Worm (Caenorhabditis elegans) whole organism, L4 larva: ENCODE measurements around the gene lin-15B.

Experiments used
- F10B5.3 ChIP-seq: sonication (generic microtip); optimal IDR thresholded peaks from 2 replicates; lab custom pipeline; 2016; ENCODE audit warnings: mild to moderate bottlenecking, missing genetic modification characterization, missing compliant biosample characterization
- F37D6.2 ChIP-seq: sonication (generic microtip); optimal IDR thresholded peaks from 2 replicates; lab custom pipeline; 2016; ENCODE audit warnings: mild to moderate bottlenecking, missing genetic modification characterization, missing compliant biosample characterization
- F44E2.7 ChIP-seq: fragments of 200-800 bp; sonication (Bioruptor generic); IDR thresholded peaks from 2 replicates; pipeline ENCODE4 v2.1.2; 2022; ENCODE audit warnings: missing genetic modification characterization, missing compliant biosample characterization
- T20F7.1 ChIP-seq: fragments of 200-800 bp; sonication (Bioruptor generic); optimal IDR thresholded peaks from 2 replicates; lab custom pipeline; 2018; ENCODE audit warnings: mild to moderate bottlenecking, missing genetic modification characterization, missing compliant biosample characterization
- T26A8.4 ChIP-seq: fragments of 200-800 bp; sonication (Bioruptor generic); IDR thresholded peaks from 2 replicates; pipeline ENCODE4 v1.3.6; 2022; ENCODE audit warnings: missing genetic modification characterization, missing compliant biosample characterization
- Y105C5A.15 ChIP-seq: fragments of 200-800 bp; sonication (Bioruptor generic); IDR thresholded peaks from 2 replicates; pipeline ENCODE4 v1.3.6; 2022; ENCODE audit warnings: missing genetic modification characterization, missing compliant biosample characterization
- aly-2 ChIP-seq: sonication (generic microtip); optimal IDR thresholded peaks from 2 replicates; lab custom pipeline; 2018; ENCODE audit warnings: missing biosample characterization, missing genetic modification characterization
- attf-4 ChIP-seq: sonication (generic microtip); optimal IDR thresholded peaks from 3 replicates; lab custom pipeline; 2017; ENCODE audit warnings: missing biosample characterization, missing genetic modification characterization
- ceh-44 ChIP-seq: fragments of 200-800 bp; sonication (Bioruptor generic); IDR thresholded peaks from 2 replicates; pipeline ENCODE4 v1.3.6; 2022; ENCODE audit warnings: missing genetic modification reagents, missing genetic modification characterization, missing compliant biosample characterization
- ceh-62 ChIP-seq: sonication (generic microtip); optimal IDR thresholded peaks from 2 replicates; lab custom pipeline; 2017; ENCODE audit warnings: missing biosample characterization, missing genetic modification characterization
- ces-1 ChIP-seq: fragments of 150-350 bp; sonication (generic microtip); optimal IDR thresholded peaks from 4 replicates; lab custom pipeline; 2014; ENCODE audit warnings: missing biosample characterization, missing genetic modification reagents, missing genetic modification characterization
- ctbp-1 ChIP-seq: fragments of 200-800 bp; sonication (Bioruptor generic); IDR thresholded peaks from 2 replicates; pipeline ENCODE4 v1.3.6; 2022; ENCODE audit warnings: missing genetic modification reagents, missing genetic modification characterization, missing compliant biosample characterization
- daf-12 ChIP-seq: fragments of 150-350 bp; optimal IDR thresholded peaks from 2 replicates; lab custom pipeline; 2014; ENCODE audit warnings: missing biosample characterization, missing genetic modification reagents, missing genetic modification characterization
- daf-16 ChIP-seq, 3 experiments: sonication (generic microtip); optimal IDR thresholded peaks; 2 replicates each; lab custom pipeline; 2016 to 2017; ENCODE audit warnings: missing genetic modification characterization in 3 of 3, missing genetic modification reagents in 3 of 3, mild to moderate bottlenecking in 2 of 3, missing compliant biosample characterization in 2 of 3, missing biosample characterization in 1 of 3, moderate library complexity in 1 of 3
- daf-8 ChIP-seq: fragments of 200-800 bp; sonication (Bioruptor generic); IDR thresholded peaks from 2 replicates; pipeline ENCODE4 v1.3.6; 2022; ENCODE audit warnings: missing genetic modification characterization, missing compliant biosample characterization
- dmd-8 ChIP-seq: fragments of 200-800 bp; sonication (Bioruptor generic); IDR thresholded peaks from 2 replicates; pipeline ENCODE4 v1.3.6; 2022; ENCODE audit warnings: missing genetic modification characterization, missing compliant biosample characterization
- dmd-9 ChIP-seq: fragments of 200-800 bp; sonication (Bioruptor generic); IDR thresholded peaks from 2 replicates; pipeline ENCODE4 v1.3.6; 2022; ENCODE audit warnings: missing genetic modification reagents, missing genetic modification characterization, missing compliant biosample characterization
- duxl-1 ChIP-seq: sonication (generic microtip); optimal IDR thresholded peaks from 2 replicates; lab custom pipeline; 2016; ENCODE audit warnings: mild to moderate bottlenecking, missing genetic modification characterization, moderate library complexity, missing compliant biosample characterization; ENCODE audit not compliant: poor library complexity
- egl-43 ChIP-seq: fragments of 200-800 bp; sonication (Bioruptor generic); IDR thresholded peaks from 2 replicates; pipeline ENCODE4 v1.3.6; 2022; ENCODE audit warnings: missing genetic modification reagents, missing genetic modification characterization, missing compliant biosample characterization
- fkh-10 ChIP-seq: fragments of 150-350 bp; optimal IDR thresholded peaks from 2 replicates; lab custom pipeline; 2014; ENCODE audit warnings: missing biosample characterization, missing genetic modification reagents, missing genetic modification characterization
- fos-1 ChIP-seq: fragments of 150-350 bp; optimal IDR thresholded peaks from 2 replicates; lab custom pipeline; 2014; ENCODE audit warnings: missing biosample characterization, missing genetic modification characterization
- hlh-11 ChIP-seq: fragments of 200-800 bp; sonication (Bioruptor generic); optimal IDR thresholded peaks from 2 replicates; lab custom pipeline; 2018; ENCODE audit warnings: mild to moderate bottlenecking, missing genetic modification characterization, missing compliant biosample characterization
- hmg-1.1 ChIP-seq: fragments of 200-800 bp; sonication (Bioruptor generic); IDR thresholded peaks from 2 replicates; pipeline ENCODE4 v1.3.6; 2022; ENCODE audit warnings: missing genetic modification reagents, missing genetic modification characterization, missing compliant biosample characterization
- jun-1 ChIP-seq: fragments of 150-350 bp; optimal IDR thresholded peaks from 2 replicates; lab custom pipeline; 2014; ENCODE audit warnings: missing biosample characterization, missing genetic modification reagents, missing genetic modification characterization
- lir-3 ChIP-seq: sonication (generic microtip); optimal IDR thresholded peaks from 2 replicates; lab custom pipeline; 2016; ENCODE audit warnings: mild to moderate bottlenecking, missing genetic modification characterization, missing compliant biosample characterization
- mdl-1 ChIP-seq, 2 experiments: fragments of 150-350 bp in 1 of 2; sonication (generic microtip) in 1 of 2; optimal IDR thresholded peaks; 2 replicates each; lab custom pipeline; 2014 to 2017; ENCODE audit warnings: missing biosample characterization in 2 of 2, missing genetic modification characterization in 2 of 2
- mdt-29 ChIP-seq: fragments of 200-800 bp; sonication (Bioruptor generic); IDR thresholded peaks from 2 replicates; pipeline ENCODE4 v1.3.6; 2022; ENCODE audit warnings: missing genetic modification reagents, missing genetic modification characterization, missing compliant biosample characterization
- mep-1 ChIP-seq: fragments of 150-350 bp; sonication (generic microtip); optimal IDR thresholded peaks from 3 replicates; lab custom pipeline; 2014; ENCODE audit warnings: missing biosample characterization, missing genetic modification characterization
- mxl-2 ChIP-seq: fragments of 200-800 bp; sonication (Bioruptor generic); conservative IDR thresholded peaks from 2 replicates; pipeline ENCODE4 v1.3.6; 2022; ENCODE audit warnings: missing genetic modification reagents, missing genetic modification characterization, missing compliant biosample characterization
- nhr-237 ChIP-seq: sonication (generic microtip); optimal IDR thresholded peaks from 2 replicates; lab custom pipeline; 2017; ENCODE audit warnings: missing biosample characterization, missing genetic modification characterization
- nhr-25 ChIP-seq: sonication (generic microtip); optimal IDR thresholded peaks from 2 replicates; lab custom pipeline; 2017; ENCODE audit warnings: missing genetic modification characterization, mild to moderate bottlenecking, missing compliant biosample characterization, antibody characterized with exemption, moderate library complexity, borderline replicate concordance; ENCODE audit not compliant: insufficient read depth
- nhr-28 ChIP-seq: fragments of 150-350 bp; optimal IDR thresholded peaks from 2 replicates; lab custom pipeline; 2014; ENCODE audit warnings: missing biosample characterization, missing genetic modification characterization
- nhr-41 ChIP-seq: fragments of 200-800 bp; sonication (Bioruptor generic); IDR thresholded peaks from 2 replicates; pipeline ENCODE4 v1.3.6; 2022; ENCODE audit warnings: missing genetic modification reagents, missing genetic modification characterization, missing compliant biosample characterization
- nhr-48 ChIP-seq: sonication (generic microtip); optimal IDR thresholded peaks from 2 replicates; lab custom pipeline; 2016; ENCODE audit warnings: mild to moderate bottlenecking, missing genetic modification characterization, missing compliant biosample characterization
- nhr-76 ChIP-seq: fragments of 150-350 bp; optimal IDR thresholded peaks from 2 replicates; lab custom pipeline; 2014; ENCODE audit warnings: missing biosample characterization, missing genetic modification characterization
- nhr-77 ChIP-seq: fragments of 150-350 bp; optimal IDR thresholded peaks from 2 replicates; lab custom pipeline; 2014; ENCODE audit warnings: missing biosample characterization, missing genetic modification characterization
- pha-4 ChIP-seq, 2 experiments: fragments of 150-350 bp in 1 of 2; fragments of 200-800 bp in 1 of 2; sonication (Bioruptor generic) in 1 of 2; IDR thresholded peaks in 1 of 2; optimal IDR thresholded peaks in 1 of 2; 2 replicates each; pipeline versions ENCODE4 v1.3.6 to Lab custom; 2014 to 2022; ENCODE audit warnings: missing genetic modification characterization in 2 of 2, missing genetic modification reagents in 2 of 2, missing biosample characterization in 1 of 2, missing compliant biosample characterization in 1 of 2
- php-3 ChIP-seq: fragments of 200-800 bp; sonication (Bioruptor generic); IDR thresholded peaks from 2 replicates; pipeline ENCODE4 v1.3.6; 2022; ENCODE audit warnings: missing genetic modification reagents, missing genetic modification characterization, missing compliant biosample characterization
- pqm-1 ChIP-seq: sonication (generic microtip); optimal IDR thresholded peaks from 2 replicates; lab custom pipeline; 2017; ENCODE audit warnings: missing biosample characterization, missing genetic modification characterization
- saeg-2 ChIP-seq: fragments of 200-800 bp; sonication (Bioruptor generic); IDR thresholded peaks from 2 replicates; pipeline ENCODE4 v1.3.6; 2022; ENCODE audit warnings: missing genetic modification reagents, missing genetic modification characterization, missing compliant biosample characterization
- skn-1 ChIP-seq: fragments of 150-350 bp; optimal IDR thresholded peaks from 2 replicates; lab custom pipeline; 2014; ENCODE audit warnings: missing biosample characterization, missing genetic modification characterization
- spr-1 ChIP-seq: sonication (generic microtip); optimal IDR thresholded peaks from 2 replicates; lab custom pipeline; 2016; ENCODE audit warnings: mild to moderate bottlenecking, missing genetic modification characterization, missing compliant biosample characterization
- tag-97 ChIP-seq: fragments of 200-800 bp; sonication (Bioruptor generic); IDR thresholded peaks from 2 replicates; pipeline ENCODE4 v1.3.6; 2022; ENCODE audit warnings: missing genetic modification characterization, missing compliant biosample characterization
- tra-1 ChIP-seq: fragments of 200-800 bp; sonication (Bioruptor generic); IDR thresholded peaks from 2 replicates; pipeline ENCODE4 v1.3.6; 2022; ENCODE audit warnings: missing genetic modification reagents, missing genetic modification characterization, missing compliant biosample characterization
- unc-130 ChIP-seq: sonication (generic microtip); optimal IDR thresholded peaks from 2 replicates; lab custom pipeline; 2016; ENCODE audit warnings: missing genetic modification reagents, missing genetic modification characterization, missing compliant biosample characterization
- unc-39 ChIP-seq: sonication (generic microtip); optimal IDR thresholded peaks from 2 replicates; lab custom pipeline; 2017; ENCODE audit warnings: missing biosample characterization, missing genetic modification characterization
- vab-7 ChIP-seq: fragments of 200-800 bp; sonication (Bioruptor generic); IDR thresholded peaks from 2 replicates; pipeline ENCODE4 v1.3.6; 2022; ENCODE audit warnings: missing genetic modification reagents, missing genetic modification characterization, missing compliant biosample characterization
- zfp-2 ChIP-seq: sonication (generic microtip); optimal IDR thresholded peaks from 2 replicates; lab custom pipeline; 2016; ENCODE audit warnings: mild to moderate bottlenecking, missing genetic modification characterization, missing compliant biosample characterization
- zfp-3 ChIP-seq: fragments of 200-800 bp; sonication (Bioruptor generic); conservative IDR thresholded peaks from 2 replicates; pipeline ENCODE4 v1.3.6; 2022; ENCODE audit warnings: missing genetic modification reagents, missing genetic modification characterization, missing compliant biosample characterization
- ztf-11 ChIP-seq: fragments of 150-350 bp; optimal IDR thresholded peaks from 2 replicates; lab custom pipeline; 2014; ENCODE audit warnings: missing biosample characterization, missing genetic modification characterization
- ztf-7 ChIP-seq: fragments of 150-350 bp; optimal IDR thresholded peaks from 2 replicates; lab custom pipeline; 2014; ENCODE audit warnings: missing biosample characterization, missing genetic modification characterization

The lin-15B gene

ce11 chrX:15741852-15742251, 15.9 kb downstream of the lin-15B start:
- TF ChIP-seq zfp-3 (GFP tag; lab: Robert Waterston, UW) (no peak), hlh-11 (tag; lab: Kevin White, UChicago) (peak; percentile 74), nhr-28 (peak; percentile 39), nhr-76 (tag; lab: Kevin White, UChicago) (no peak), fkh-10 (GFP tag; lab: Kevin White, UChicago) (peak; percentile 39), unc-39 (tag; lab: Kevin White, UChicago) (no peak), ztf-11 (no peak), zfp-2 (peak; percentile 17), php-3 (GFP tag; lab: Robert Waterston, UW) (0 out of 2 replicates have a peak, but pooled peaks have one; percentile 40), nhr-25 (tag; lab: Kevin White, UChicago) (no peak), nhr-41 (0 out of 2 replicates have a peak, but pooled peaks have one; percentile 40), attf-4 (tag; lab: Kevin White, UChicago) (no peak), egl-43 (GFP tag; lab: Robert Waterston, UW) (peak; percentile 96), ces-1 (GFP tag; lab: Kevin White, UChicago) (no peak), saeg-2 (GFP tag; lab: Robert Waterston, UW) (no peak), daf-12 (tag; lab: Kevin White, UChicago) (no peak), ztf-7 (peak; percentile 31), skn-1 (tag; lab: Kevin White, UChicago) (no peak), T20F7.1 (GFP tag; lab: Kevin White, UChicago) (peak; percentile 68), aly-2 (no peak), ceh-62 (tag; lab: Kevin White, UChicago) (no peak), T26A8.4 (GFP tag; lab: Robert Waterston, UW) (peak; percentile 83), lir-3 (tag; lab: Kevin White, UChicago) (peak; percentile 41), tra-1 (peak; percentile 75), F10B5.3 (peak; percentile 12), pha-4 (GFP tag; IDR thresholded peaks at IDR 0.05; lab: Robert Waterston, UW) (peak; percentile 94), pha-4 (tag; optimal IDR thresholded peaks at IDR 0.05; lab: Kevin White, UChicago) (no peak), jun-1 (peak; percentile 43), nhr-48 (tag; lab: Kevin White, UChicago) (peak; percentile 41), nhr-77 (tag; lab: Kevin White, UChicago) (peak; percentile 48), vab-7 (peak; percentile 86), mdt-29 (GFP tag; lab: Robert Waterston, UW) (peak; percentile 48; the same call in 1 of the 2 replicates), dmd-9 (GFP tag; lab: Robert Waterston, UW) (peak; percentile 88), Y105C5A.15 (GFP tag; lab: Robert Waterston, UW) (peak; percentile 86), tag-97 (no peak), duxl-1 (tag; lab: Kevin White, UChicago) (peak; percentile 82), mxl-2 (peak; percentile 70), daf-16 (GFP tag; optimal IDR thresholded peaks at IDR 0.05; lab: Kevin White, UChicago) (peak; percentile 35 to 78), daf-16 (tag; optimal IDR thresholded peaks at IDR 0.05; lab: Kevin White, UChicago) (peak; percentile 75), spr-1 (tag; lab: Kevin White, UChicago) (peak; percentile 63), dmd-8 (GFP tag; lab: Robert Waterston, UW) (peak; percentile 94), ctbp-1 (GFP tag; lab: Robert Waterston, UW) (peak; percentile 75), unc-130 (peak; percentile 21), pqm-1 (tag; lab: Kevin White, UChicago) (no peak), ceh-44 (GFP tag; lab: Robert Waterston, UW) (peak; percentile 89), daf-8 (peak; percentile 81; the same call in 1 of the 2 replicates), mep-1 (tag; lab: Kevin White, UChicago) (peak; percentile 84), fos-1 (no peak), mdl-1 (tag; optimal IDR thresholded peaks at IDR 0.05; lab: Kevin White, UChicago) (peak in 1 of 2 experiments; percentile 15), F37D6.2 (tag; lab: Kevin White, UChicago) (peak; percentile 67), hmg-1.1 (peak; percentile 97), nhr-237 (tag; lab: Kevin White, UChicago) (no peak), F44E2.7 (peak; percentile 62; the same call in 1 of the 2 replicates)
